Fruit fly (Drosophila melanogaster): ENCODE results near the gene pst.

Gene pst

DNA sequence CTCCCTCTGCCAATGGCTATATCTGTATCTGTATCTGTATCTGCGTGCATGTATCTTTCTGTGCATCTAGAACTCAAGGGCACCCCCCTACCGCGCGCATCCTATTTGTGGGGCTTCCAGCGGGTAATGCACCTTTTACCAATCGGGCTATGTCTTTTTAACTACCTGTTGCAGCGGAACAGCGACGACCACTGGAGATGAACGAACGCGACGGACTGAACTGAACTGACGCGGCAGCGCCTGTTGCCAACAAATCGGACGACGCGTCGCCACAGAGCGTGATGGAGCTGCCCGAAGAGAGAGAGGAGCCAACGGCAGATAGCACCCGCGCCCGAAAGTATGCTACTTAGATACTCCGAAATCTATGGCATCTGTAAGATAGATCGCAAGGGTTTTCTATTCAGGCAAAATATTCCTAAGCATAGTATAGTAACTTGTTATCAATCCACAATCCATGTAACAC is 15.1 kb downstream of the pst start, which contains the start of gene Cln7 (continued):
- TF ChIP-seq CG9609 (GFP tag; optimal IDR thresholded peaks at IDR 0.05): no peak
- no peak for TF ChIP-seq CG7928 (GFP tag; optimal IDR thresholded peaks at IDR 0.05)
- TF ChIP-seq CG3065 (GFP tag; optimal IDR thresholded peaks at IDR 0.05): no peak
- peak; percentile 31 for TF ChIP-seq trem (tag; optimal IDR thresholded peaks at IDR 0.05)
- TF ChIP-seq CG34422 (GFP tag; IDR thresholded peaks at IDR 0.05): peak; percentile 52; the same call in 1 of the 3 replicates
- TF ChIP-seq grn (GFP tag; optimal IDR thresholded peaks at IDR 0.05): peak; percentile 80
- TF ChIP-seq Med (GFP tag): peak; percentile 92
- no peak for TF ChIP-seq vfl (GFP tag; optimal IDR thresholded peaks at IDR 0.05)
- TF ChIP-seq vnd (GFP tag; IDR thresholded peaks at IDR 0.05; ENCODE audit: partially characterized antibody): no peak
- TF ChIP-seq CG1233 (GFP tag; optimal IDR thresholded peaks at IDR 0.05): no peak
- peak; percentile 38 for TF ChIP-seq CHES-1-like (GFP tag; optimal IDR thresholded peaks at IDR 0.05)
- TF ChIP-seq fd96Cb (tag; optimal IDR thresholded peaks at IDR 0.05): no peak
- peak; percentile 59 for TF ChIP-seq CG3163 (GFP tag; optimal IDR thresholded peaks at IDR 0.05)
- no peak for TF ChIP-seq Mes4 (GFP tag; optimal IDR thresholded peaks at IDR 0.05)
- peak; percentile 20 for TF ChIP-seq repo (GFP tag; optimal IDR thresholded peaks at IDR 0.05)
- TF ChIP-seq CG2120 (GFP tag; optimal IDR thresholded peaks at IDR 0.05): peak; percentile 2
- no peak for TF ChIP-seq bcd (GFP tag; optimal IDR thresholded peaks at IDR 0.05)
- no peak for TF ChIP-seq dpn (GFP tag; optimal IDR thresholded peaks at IDR 0.05)
- no peak for TF ChIP-seq CG9797 (GFP tag; optimal IDR thresholded peaks at IDR 0.05)
- no peak for TF ChIP-seq Sry-β (GFP tag; optimal IDR thresholded peaks at IDR 0.05)
- TF ChIP-seq CG9876 (GFP tag; optimal IDR thresholded peaks at IDR 0.05): no peak
- peak; percentile 87; the same call in 2 of the 4 replicates for TF ChIP-seq chinmo (GFP tag; IDR thresholded peaks at IDR 0.05; ENCODE audit: partially characterized antibody)
- TF ChIP-seq zf30C (GFP tag; optimal IDR thresholded peaks at IDR 0.05): no peak
- 0 out of 3 replicates have a peak, but pooled peaks have one; percentile 59 for TF ChIP-seq z (GFP tag; IDR thresholded peaks at IDR 0.05)
- no peak for TF ChIP-seq CG6689 (GFP tag; IDR thresholded peaks at IDR 0.05)
- no peak for TF ChIP-seq stwl (tag; optimal IDR thresholded peaks at IDR 0.05)
- no peak for TF ChIP-seq prd (optimal IDR thresholded peaks at IDR 0.05)
- no peak for TF ChIP-seq prd (GFP tag; IDR thresholded peaks at IDR 0.05)
- TF ChIP-seq Nf-YB (GFP tag; optimal IDR thresholded peaks at IDR 0.05): peak; percentile 70
- TF ChIP-seq Dbx (GFP tag; IDR thresholded peaks at IDR 0.05): peak; percentile 58; the same call in 1 of the 3 replicates
- no peak for TF ChIP-seq CG10274 (GFP tag; optimal IDR thresholded peaks at IDR 0.05)
- no peak for TF ChIP-seq CG9817 (tag; optimal IDR thresholded peaks at IDR 0.05)
- peak; percentile 86 for TF ChIP-seq Deaf1 (tag; optimal IDR thresholded peaks at IDR 0.05)
- TF ChIP-seq corto (GFP tag; optimal IDR thresholded peaks at IDR 0.05): no peak
- TF ChIP-seq CG15479 (GFP tag; optimal IDR thresholded peaks at IDR 0.05): no peak
- no peak for TF ChIP-seq D19B (GFP tag; optimal IDR thresholded peaks at IDR 0.05)
- TF ChIP-seq Asciz (GFP tag; optimal IDR thresholded peaks at IDR 0.05): no peak
- TF ChIP-seq Dp (GFP tag; optimal IDR thresholded peaks at IDR 0.05): no peak
- TF ChIP-seq eve (GFP tag; optimal IDR thresholded peaks at IDR 0.05): no peak
- TF ChIP-seq Camta (GFP tag; optimal IDR thresholded peaks at IDR 0.05): no peak
- no peak for TF ChIP-seq CG14860 (GFP tag; IDR thresholded peaks at IDR 0.05; ENCODE audit: partially characterized antibody)
- TF ChIP-seq CG8290 (GFP tag; optimal IDR thresholded peaks at IDR 0.05): peak; percentile 73
- TF ChIP-seq CG8290 (tag; optimal IDR thresholded peaks at IDR 0.05): peak; percentile 73 to 93
- TF ChIP-seq PHDP (tag; optimal IDR thresholded peaks at IDR 0.05): peak; percentile 50
- TF ChIP-seq CG8359 (GFP tag; optimal IDR thresholded peaks at IDR 0.05; ENCODE audit: borderline replicate concordance): peak; percentile 2
- TF ChIP-seq Bteb2 (GFP tag; optimal IDR thresholded peaks at IDR 0.05): no peak
- no peak for TF ChIP-seq trh (GFP tag; optimal IDR thresholded peaks at IDR 0.05)
- peak; percentile 31 for TF ChIP-seq CG16863 (GFP tag; optimal IDR thresholded peaks at IDR 0.05)
- no peak for TF ChIP-seq CG4617 (GFP tag; optimal IDR thresholded peaks at IDR 0.05; ENCODE audit: borderline replicate concordance)
- no peak for TF ChIP-seq luna (GFP tag; optimal IDR thresholded peaks at IDR 0.05)
- no peak for TF ChIP-seq CG14965 (GFP tag; optimal IDR thresholded peaks at IDR 0.05; ENCODE audit: borderline replicate concordance)

Data from whole organism, embryonic.